Fruit fly (Drosophila melanogaster): ENCODE results near the gene CG11035.

Gene CG11035

dm6 chr3R:8072635-8073034 is 39.8 kb upstream of the CG11035 start (continued):
- TF ChIP-seq chn (GFP tag; optimal IDR thresholded peaks at IDR 0.05) = no peak
- peak; percentile 23; the same call in 1 of the 3 replicates for TF ChIP-seq tgo (GFP tag; IDR thresholded peaks at IDR 0.05)
- TF ChIP-seq Optix (GFP tag; IDR thresholded peaks at IDR 0.05) = no peak
- no peak for TF ChIP-seq Mad (GFP tag; optimal IDR thresholded peaks at IDR 0.05)
- TF ChIP-seq CG2678 (tag; optimal IDR thresholded peaks at IDR 0.05) = peak; percentile 52
- TF ChIP-seq Myb (GFP tag; optimal IDR thresholded peaks at IDR 0.05) = no peak
- no peak for TF ChIP-seq dimm (GFP tag; IDR thresholded peaks at IDR 0.05)
- TF ChIP-seq knrl (GFP tag; IDR thresholded peaks at IDR 0.05; ENCODE audit: partially characterized antibody) = no peak
- TF ChIP-seq mam (GFP tag; optimal IDR thresholded peaks at IDR 0.05) = peak; percentile 20
- TF ChIP-seq CG11696 (GFP tag; IDR thresholded peaks at IDR 0.05) = no peak
- TF ChIP-seq CG12071 (GFP tag; optimal IDR thresholded peaks at IDR 0.05) = no peak
- no peak for TF ChIP-seq BEAF-32 (GFP tag; optimal IDR thresholded peaks at IDR 0.05)
- TF ChIP-seq her (GFP tag; optimal IDR thresholded peaks at IDR 0.05) = no peak
- TF ChIP-seq kah (GFP tag; optimal IDR thresholded peaks at IDR 0.05) = no peak
- no peak for TF ChIP-seq CG1602 (GFP tag; optimal IDR thresholded peaks at IDR 0.05)
- peak; percentile 51 for TF ChIP-seq Ada2b (GFP tag; IDR thresholded peaks at IDR 0.05)
- TF ChIP-seq twi (tag; optimal IDR thresholded peaks at IDR 0.05) = no peak
- TF ChIP-seq CG18262 (tag; optimal IDR thresholded peaks at IDR 0.05) = no peak
- no peak for TF ChIP-seq CG12744 (GFP tag; optimal IDR thresholded peaks at IDR 0.05)
- no peak for TF ChIP-seq ATbp (GFP tag; optimal IDR thresholded peaks at IDR 0.05)
- peak; percentile 23 for TF ChIP-seq Ssrp (tag; optimal IDR thresholded peaks at IDR 0.05)
- TF ChIP-seq br (optimal IDR thresholded peaks at IDR 0.05) = no peak
- TF ChIP-seq CG15696 (tag; optimal IDR thresholded peaks at IDR 0.05) = no peak
- TF ChIP-seq CG17568 (GFP tag; optimal IDR thresholded peaks at IDR 0.05) = no peak
- no peak for TF ChIP-seq CG18011 (GFP tag; optimal IDR thresholded peaks at IDR 0.05)
- TF ChIP-seq Drgx (GFP tag; IDR thresholded peaks at IDR 0.05) = no peak
- TF ChIP-seq CG7839 (tag; optimal IDR thresholded peaks at IDR 0.05) = peak; percentile 56
- no peak for TF ChIP-seq CG3163 (GFP tag; optimal IDR thresholded peaks at IDR 0.05)
- no peak for TF ChIP-seq pros (GFP tag; optimal IDR thresholded peaks at IDR 0.05)
- no peak for TF ChIP-seq pnt (GFP tag; optimal IDR thresholded peaks at IDR 0.05)
- peak; percentile 3 for TF ChIP-seq HLH54F (GFP tag; optimal IDR thresholded peaks at IDR 0.05)
- TF ChIP-seq ara (GFP tag; IDR thresholded peaks at IDR 0.05) = peak; percentile 60
- TF ChIP-seq Antp (GFP tag; optimal IDR thresholded peaks at IDR 0.05) = no peak
- no peak for TF ChIP-seq Sry-β (GFP tag; optimal IDR thresholded peaks at IDR 0.05)
- TF ChIP-seq Neu2 (GFP tag; optimal IDR thresholded peaks at IDR 0.05; ENCODE audit: borderline replicate concordance) = no peak
- TF ChIP-seq Max (GFP tag; optimal IDR thresholded peaks at IDR 0.05) = no peak
- TF ChIP-seq insv (GFP tag; optimal IDR thresholded peaks at IDR 0.05) = no peak
- peak; percentile 54 for TF ChIP-seq dmrt99B (tag; optimal IDR thresholded peaks at IDR 0.05)
- TF ChIP-seq odd (GFP tag; optimal IDR thresholded peaks at IDR 0.05) = no peak
- TF ChIP-seq Scr (GFP tag; IDR thresholded peaks at IDR 0.05; ENCODE audit: partially characterized antibody) = no peak
- TF ChIP-seq stwl (tag; optimal IDR thresholded peaks at IDR 0.05) = no peak
- no peak for TF ChIP-seq CkIIα-i1 (GFP tag; IDR thresholded peaks at IDR 0.05)
- TF ChIP-seq Lhr (GFP tag; optimal IDR thresholded peaks at IDR 0.05) = no peak
- TF ChIP-seq ham (GFP tag; IDR thresholded peaks at IDR 0.05) = no peak
- TF ChIP-seq disco-r (GFP tag; optimal IDR thresholded peaks at IDR 0.05) = no peak
- no peak for TF ChIP-seq CG9797 (GFP tag; optimal IDR thresholded peaks at IDR 0.05)
- no peak for TF ChIP-seq CG11560 (tag; IDR thresholded peaks at IDR 0.05)
- TF ChIP-seq CG5953 (GFP tag; IDR thresholded peaks at IDR 0.05) = no peak
- TF ChIP-seq fru (optimal IDR thresholded peaks at IDR 0.05) = no peak
- no peak for TF ChIP-seq CG17359 (tag; optimal IDR thresholded peaks at IDR 0.05)
- no peak for TF ChIP-seq gce (GFP tag; IDR thresholded peaks at IDR 0.05)
- 0 out of 2 replicates have a peak, but pooled peaks have one; percentile 17 for TF ChIP-seq CG6689 (GFP tag; IDR thresholded peaks at IDR 0.05)
